Worm (Caenorhabditis elegans) whole organism, L1 larva: ENCODE measurements around the gene rps-2.

Experiments
- C34B4.2 ChIP-seq: sonication (generic microtip); optimal IDR thresholded peaks from 2 replicates; lab custom pipeline; 2017; ENCODE audit warnings: mild to moderate bottlenecking, missing genetic modification characterization, missing compliant biosample characterization
- Y116A8C.19 ChIP-seq: sonication (generic microtip); optimal IDR thresholded peaks from 2 replicates; lab custom pipeline; 2016; ENCODE audit warnings: missing compliant biosample characterization, missing genetic modification characterization, borderline replicate concordance
- aha-1 ChIP-seq: fragments of 150-350 bp; optimal IDR thresholded peaks from 2 replicates; lab custom pipeline; 2014; ENCODE audit warnings: missing biosample characterization, missing genetic modification characterization
- aly-2 ChIP-seq: fragments of 150-350 bp; optimal IDR thresholded peaks from 2 replicates; lab custom pipeline; 2014; ENCODE audit warnings: missing biosample characterization, missing genetic modification characterization
- blmp-1 ChIP-seq: fragments of 150-350 bp; optimal IDR thresholded peaks from 2 replicates; lab custom pipeline; 2014; ENCODE audit warnings: missing biosample characterization, missing genetic modification characterization
- ceh-88 ChIP-seq: fragments of 200-800 bp; sonication (Bioruptor generic); IDR thresholded peaks from 2 replicates; pipeline ENCODE4 v1.3.6; 2022; ENCODE audit warnings: missing genetic modification characterization, missing compliant biosample characterization
- ces-1 ChIP-seq: fragments of 150-350 bp; optimal IDR thresholded peaks from 2 replicates; lab custom pipeline; 2014; ENCODE audit warnings: missing biosample characterization, missing genetic modification reagents, missing genetic modification characterization
- dpl-1 ChIP-seq, 3 experiments: fragments of 150-350 bp in 2 of 3; sonication (generic microtip) in 1 of 3; optimal IDR thresholded peaks; 2 replicates each; lab custom pipeline; 2014 to 2017; ENCODE audit warnings: missing biosample characterization in 3 of 3, missing genetic modification characterization in 3 of 3, missing genetic modification reagents in 3 of 3
- dsc-1 ChIP-seq: sonication (generic microtip); optimal IDR thresholded peaks from 2 replicates; lab custom pipeline; 2016; ENCODE audit warnings: mild to moderate bottlenecking, missing genetic modification characterization, missing compliant biosample characterization
- efl-1 ChIP-seq, 4 experiments: fragments of 150-350 bp; optimal IDR thresholded peaks in 3 of 4; peaks in 1 of 4; 1 replicate in 1 of 4; 2 replicates in 3 of 4; lab custom pipeline; 2014; ENCODE audit warnings: missing biosample characterization in 2 of 4, missing genetic modification characterization in 2 of 4, missing genetic modification reagents in 2 of 4
- efl-3 ChIP-seq: fragments of 200-800 bp; sonication (Bioruptor generic); optimal IDR thresholded peaks from 2 replicates; lab custom pipeline; 2018; ENCODE audit warnings: mild to moderate bottlenecking, missing genetic modification characterization, missing compliant biosample characterization
- egl-27 ChIP-seq, 2 experiments: fragments of 150-350 bp in 1 of 2; sonication (generic microtip); optimal IDR thresholded peaks; 3 replicates each; lab custom pipeline; 2017 to 2018; ENCODE audit warnings: missing biosample characterization in 2 of 2, missing genetic modification characterization in 2 of 2, missing genetic modification reagents in 2 of 2
- elt-2 ChIP-seq: sonication (generic microtip); optimal IDR thresholded peaks from 2 replicates; lab custom pipeline; 2016; ENCODE audit warnings: missing genetic modification characterization, mild to moderate bottlenecking, inconsistent platforms, missing compliant biosample characterization, missing genetic modification reagents
- ets-5 ChIP-seq: fragments of 200-800 bp; sonication (Bioruptor generic); IDR thresholded peaks from 2 replicates; pipeline ENCODE4 v1.3.6; 2022; ENCODE audit warnings: missing genetic modification characterization, missing compliant biosample characterization
- fkh-10 ChIP-seq: sonication (generic microtip); optimal IDR thresholded peaks from 2 replicates; lab custom pipeline; 2017; ENCODE audit warnings: missing biosample characterization, missing genetic modification reagents, missing genetic modification characterization
- fkh-8 ChIP-seq: sonication (generic microtip); optimal IDR thresholded peaks from 2 replicates; lab custom pipeline; 2016; ENCODE audit warnings: mild to moderate bottlenecking, missing genetic modification characterization, missing compliant biosample characterization
- fos-1 ChIP-seq: fragments of 150-350 bp; optimal IDR thresholded peaks from 2 replicates; lab custom pipeline; 2014; ENCODE audit warnings: missing biosample characterization, missing genetic modification characterization
- hlh-4 ChIP-seq: sonication (generic microtip); optimal IDR thresholded peaks from 2 replicates; lab custom pipeline; 2016; ENCODE audit warnings: mild to moderate bottlenecking, missing genetic modification characterization, missing compliant biosample characterization
- lin-13 ChIP-seq: fragments of 150-350 bp; optimal IDR thresholded peaks from 2 replicates; lab custom pipeline; 2014; ENCODE audit warnings: missing biosample characterization, missing genetic modification reagents, missing genetic modification characterization
- lin-35 ChIP-seq, 2 experiments: fragments of 150-350 bp; optimal IDR thresholded peaks; 2 replicates each; lab custom pipeline; 2014; ENCODE audit warnings: missing biosample characterization in 2 of 2, missing genetic modification characterization in 2 of 2, missing genetic modification reagents in 2 of 2
- lir-3 ChIP-seq: sonication (generic microtip); optimal IDR thresholded peaks from 2 replicates; lab custom pipeline; 2016; ENCODE audit warnings: mild to moderate bottlenecking, missing genetic modification characterization, moderate library complexity, missing compliant biosample characterization; ENCODE audit not compliant: poor library complexity
- lsy-2 ChIP-seq, 2 experiments: fragments of 150-350 bp; optimal IDR thresholded peaks; 2 replicates each; lab custom pipeline; 2014; ENCODE audit warnings: missing biosample characterization in 2 of 2, missing genetic modification characterization in 2 of 2
- mef-2 ChIP-seq: fragments of 150-350 bp; optimal IDR thresholded peaks from 2 replicates; lab custom pipeline; 2014; ENCODE audit warnings: missing biosample characterization, missing genetic modification characterization
- mep-1 ChIP-seq: fragments of 150-350 bp; optimal IDR thresholded peaks from 2 replicates; lab custom pipeline; 2014; ENCODE audit warnings: missing biosample characterization, missing genetic modification characterization
- nhr-12 ChIP-seq: sonication (generic microtip); optimal IDR thresholded peaks from 2 replicates; lab custom pipeline; 2017; ENCODE audit warnings: missing biosample characterization, missing genetic modification characterization
- nhr-19 ChIP-seq: fragments of 200-800 bp; sonication (Bioruptor generic); conservative IDR thresholded peaks from 2 replicates; pipeline ENCODE4 v1.3.6; 2022; ENCODE audit warnings: missing genetic modification characterization, missing compliant biosample characterization
- nhr-20 ChIP-seq: sonication (generic microtip); optimal IDR thresholded peaks from 2 replicates; lab custom pipeline; 2016; ENCODE audit warnings: mild to moderate bottlenecking, missing genetic modification characterization, missing compliant biosample characterization
- nhr-237 ChIP-seq: fragments of 150-350 bp; optimal IDR thresholded peaks from 2 replicates; lab custom pipeline; 2014; ENCODE audit warnings: missing biosample characterization, missing genetic modification characterization
- nhr-28 ChIP-seq: fragments of 150-350 bp; optimal IDR thresholded peaks from 2 replicates; lab custom pipeline; 2014; ENCODE audit warnings: missing biosample characterization, missing genetic modification characterization
- nhr-71 ChIP-seq: sonication (generic microtip); optimal IDR thresholded peaks from 2 replicates; lab custom pipeline; 2016; ENCODE audit warnings: mild to moderate bottlenecking, missing genetic modification characterization, moderate library complexity, missing compliant biosample characterization
- nhr-76 ChIP-seq: sonication (generic microtip); optimal IDR thresholded peaks from 2 replicates; lab custom pipeline; 2017; ENCODE audit warnings: missing biosample characterization, missing genetic modification characterization
- nhr-77 ChIP-seq: fragments of 150-350 bp; optimal IDR thresholded peaks from 2 replicates; lab custom pipeline; 2014; ENCODE audit warnings: missing biosample characterization, missing genetic modification characterization
- nhr-85 ChIP-seq: sonication (generic microtip); peaks from one replicate; lab custom pipeline; 2016; ENCODE audit warnings: missing genetic modification characterization, inconsistent platforms, missing compliant biosample characterization
- nhr-90 ChIP-seq: sonication (generic microtip); optimal IDR thresholded peaks from 2 replicates; lab custom pipeline; 2016; ENCODE audit warnings: mild to moderate bottlenecking, missing genetic modification characterization, missing compliant biosample characterization; ENCODE audit not compliant: poor library complexity
- pqm-1 ChIP-seq: sonication (generic microtip); optimal IDR thresholded peaks from 3 replicates; lab custom pipeline; 2017; ENCODE audit warnings: missing biosample characterization, missing genetic modification characterization
- skn-1 ChIP-seq: fragments of 150-350 bp; optimal IDR thresholded peaks from 2 replicates; lab custom pipeline; 2014; ENCODE audit warnings: missing biosample characterization, missing genetic modification characterization
- snu-23 ChIP-seq: sonication (generic microtip); optimal IDR thresholded peaks from 2 replicates; lab custom pipeline; 2016; ENCODE audit warnings: missing genetic modification characterization, missing compliant biosample characterization
- sox-4 ChIP-seq: sonication (generic microtip); optimal IDR thresholded peaks from 2 replicates; lab custom pipeline; 2016; ENCODE audit warnings: missing genetic modification characterization, missing compliant biosample characterization
- swsn-7 ChIP-seq: sonication (generic microtip); optimal IDR thresholded peaks from 2 replicates; lab custom pipeline; 2016; ENCODE audit warnings: missing genetic modification characterization, missing compliant biosample characterization
- tbx-2 ChIP-seq: sonication (generic microtip); optimal IDR thresholded peaks from 2 replicates; lab custom pipeline; 2016; ENCODE audit warnings: missing genetic modification characterization, missing compliant biosample characterization
- unc-130 ChIP-seq: fragments of 150-350 bp; optimal IDR thresholded peaks from 2 replicates; lab custom pipeline; 2017; ENCODE audit warnings: missing biosample characterization, missing genetic modification characterization, inconsistent platforms
- unc-30 ChIP-seq: sonication (generic microtip); optimal IDR thresholded peaks from 2 replicates; lab custom pipeline; 2017; ENCODE audit warnings: missing biosample characterization, missing genetic modification characterization
- unc-86 ChIP-seq: sonication (generic microtip); optimal IDR thresholded peaks from 2 replicates; lab custom pipeline; 2016; ENCODE audit warnings: missing genetic modification characterization, missing compliant biosample characterization
- vab-15 ChIP-seq: sonication (generic microtip); optimal IDR thresholded peaks from 2 replicates; lab custom pipeline; 2017; ENCODE audit warnings: missing genotype, mild to moderate bottlenecking, missing genetic modification characterization, missing compliant biosample characterization
- xbp-1 ChIP-seq: sonication (generic microtip); optimal IDR thresholded peaks from 2 replicates; lab custom pipeline; 2016; ENCODE audit warnings: missing genetic modification characterization, missing compliant biosample characterization
- ztf-11 ChIP-seq, 2 experiments: sonication (generic microtip); optimal IDR thresholded peaks; 2 replicates each; lab custom pipeline; 2016 to 2017; ENCODE audit warnings: missing genetic modification characterization in 2 of 2, missing biosample characterization in 1 of 2, missing compliant biosample characterization in 1 of 2
- ztf-4 ChIP-seq: fragments of 150-350 bp; optimal IDR thresholded peaks from 2 replicates; lab custom pipeline; 2014; ENCODE audit warnings: missing biosample characterization, missing genetic modification characterization

Gene rps-2

ce11 chrIV:7927218-7927617 is 1.0 kb upstream of the rps-2 start, which contains the start of gene C49H3.12:
Gene C49H3.12 (minus strand): TSS chrIV:7927318.
- TF ChIP-seq nhr-85 (tag; lab: Kevin White, UChicago) = peak; percentile 3
- no peak for TF ChIP-seq Y116A8C.19 (tag; lab: Kevin White, UChicago)
- TF ChIP-seq mef-2 (tag; lab: Kevin White, UChicago) = no peak
- no peak for TF ChIP-seq ceh-88
- no peak for TF ChIP-seq nhr-76 (tag; lab: Kevin White, UChicago)
- TF ChIP-seq fkh-10 = no peak
- no peak for TF ChIP-seq efl-1 (optimal IDR thresholded peaks at IDR 0.05; lab: Kevin White, UChicago)
- peak in 1 of 2 experiments; percentile 7 for TF ChIP-seq efl-1 (GFP tag; optimal IDR thresholded peaks at IDR 0.05 in 1 of 2; lab: Kevin White, UChicago)
- TF ChIP-seq ztf-4 = no peak
- no peak for TF ChIP-seq nhr-20 (tag; lab: Kevin White, UChicago)
- no peak for TF ChIP-seq efl-3
- TF ChIP-seq swsn-7 (tag; lab: Kevin White, UChicago) = no peak
- no peak for TF ChIP-seq aly-2 (tag; lab: Kevin White, UChicago)
- no peak for TF ChIP-seq mep-1 (tag; lab: Kevin White, UChicago)
- no peak for TF ChIP-seq nhr-19
- TF ChIP-seq fos-1 (tag; lab: Kevin White, UChicago) = no peak
- no peak for TF ChIP-seq vab-15
- TF ChIP-seq, all 84 proteins: peak for 2

- TF ChIP-seq nhr-85 (tag; lab: Kevin White, UChicago) (peak; percentile 59), C34B4.2 (tag; lab: Kevin White, UChicago) (no peak), efl-1 (optimal IDR thresholded peaks at IDR 0.05; lab: Kevin White, UChicago) (no peak), efl-1 (GFP tag; optimal IDR thresholded peaks at IDR 0.05 in 1 of 2; lab: Kevin White, UChicago) (peak in 1 of 2 experiments; percentile 84), nhr-237 (tag; lab: Kevin White, UChicago) (no peak), lsy-2 (tag; optimal IDR thresholded peaks at IDR 0.05; lab: Kevin White, UChicago) (peak; percentile 3 to 28), nhr-71 (tag; lab: Kevin White, UChicago) (peak; percentile 16)
Measured at ce11 chrIV:7924975-7925828, 989 bp downstream of the rps-2 start.

ce11 chrIV:7923982-7924480 is 2.2 kb downstream of the rps-2 start, which contains the start of the genes xpo-3 and C49H3.3:
Gene xpo-3 (minus strand): TSS chrIV:7924032.
Gene C49H3.3 (plus strand): TSS chrIV:7924350.
- TF ChIP-seq lin-35 (GFP tag; optimal IDR thresholded peaks at IDR 0.05; lab: Kevin White, UChicago) (peak; percentile 44 to 74), elt-2 (tag; lab: Kevin White, UChicago) (no peak), sox-4 (tag; lab: Kevin White, UChicago) (no peak), hlh-4 (tag; lab: Kevin White, UChicago) (no peak), vab-15 (peak; percentile 54), ztf-11 (tag; optimal IDR thresholded peaks at IDR 0.05; lab: Kevin White, UChicago) (no peak), fkh-8 (tag; lab: Kevin White, UChicago) (no peak), unc-30 (tag; lab: Kevin White, UChicago) (no peak), unc-86 (tag; lab: Kevin White, UChicago) (no peak), lin-13 (GFP tag; lab: Kevin White, UChicago) (no peak), dsc-1 (tag; lab: Kevin White, UChicago) (no peak), lir-3 (tag; lab: Kevin White, UChicago) (no peak), tbx-2 (tag; lab: Kevin White, UChicago) (peak; percentile 14), pqm-1 (no peak), nhr-12 (no peak), unc-130 (tag; lab: Kevin White, UChicago) (peak; percentile 9), snu-23 (peak; percentile 34), egl-27 (tag; optimal IDR thresholded peaks at IDR 0.05; lab: Kevin White, UChicago) (no peak), lsy-2 (tag; optimal IDR thresholded peaks at IDR 0.05; lab: Kevin White, UChicago) (peak; percentile 47 to 70), ces-1 (GFP tag; lab: Kevin White, UChicago) (no peak), xbp-1 (tag; lab: Kevin White, UChicago) (peak; percentile 34), nhr-90 (tag; lab: Kevin White, UChicago) (no peak), Y116A8C.19 (tag; lab: Kevin White, UChicago) (no peak), dpl-1 (GFP tag; optimal IDR thresholded peaks at IDR 0.05; lab: Kevin White, UChicago) (peak; percentile 23 to 57 (median 24)), nhr-237 (tag; lab: Kevin White, UChicago) (no peak), skn-1 (peak; percentile 2), aha-1 (tag; lab: Kevin White, UChicago) (no peak), nhr-77 (tag; lab: Kevin White, UChicago) (no peak), nhr-28 (tag; lab: Kevin White, UChicago) (no peak), nhr-76 (tag; lab: Kevin White, UChicago) (no peak), blmp-1 (peak; percentile 32), ets-5 (GFP tag; lab: Robert Waterston, UW) (no peak)
